Worm (Caenorhabditis elegans): ENCODE results near the gene flr-4.

- no peak for TF ChIP-seq lin-14 (GFP tag; optimal IDR thresholded peaks at IDR 0.05)
- no peak for TF ChIP-seq nhr-76 (tag; optimal IDR thresholded peaks at IDR 0.05)
- no peak for TF ChIP-seq rnt-1 (tag; optimal IDR thresholded peaks at IDR 0.05)
- no peak for TF ChIP-seq xbp-1 (tag; optimal IDR thresholded peaks at IDR 0.05)
- TF ChIP-seq ceh-63 (GFP tag; optimal IDR thresholded peaks at IDR 0.05) = no peak
- TF ChIP-seq lsy-2 (tag; optimal IDR thresholded peaks at IDR 0.05) = no peak
- TF ChIP-seq nhr-77 (tag; optimal IDR thresholded peaks at IDR 0.05) = no peak
- TF ChIP-seq fos-1 (tag; optimal IDR thresholded peaks at IDR 0.05) = no peak
- TF ChIP-seq fkh-8 (tag; optimal IDR thresholded peaks at IDR 0.05) = no peak
- no peak for TF ChIP-seq nhr-237 (tag; optimal IDR thresholded peaks at IDR 0.05)
- no peak for TF ChIP-seq ama-1 (optimal IDR thresholded peaks at IDR 0.05)
Observed at ce11 chrX:15115748-15116147, 26.6 kb downstream of the flr-4 start.

Data from whole organism, L1 larva.